Fruit fly (Drosophila melanogaster) whole organism, adult: ENCODE measurements around the gene Recs1.

ENCODE experiments used
- CG11617 ChIP-seq: fragments of 200-800 bp; sonication (Bioruptor generic); optimal IDR thresholded peaks from 2 replicates; lab custom pipeline; 2017; ENCODE audit warnings: mild to moderate bottlenecking, missing biosample characterization, missing genetic modification reagents, missing genetic modification characterization
- CG12768 ChIP-seq: fragments of 200-800 bp; sonication (Bioruptor generic); optimal IDR thresholded peaks from 2 replicates; lab custom pipeline; 2017; ENCODE audit warnings: missing biosample characterization, missing genetic modification characterization, mild to moderate bottlenecking, moderate library complexity, missing genetic modification reagents
- CG14711 ChIP-seq: fragments of 200-800 bp; sonication (Bioruptor generic); optimal IDR thresholded peaks from 2 replicates; lab custom pipeline; 2018; ENCODE audit warnings: missing biosample characterization, mild to moderate bottlenecking, missing genetic modification characterization, moderate library complexity
- CG1620 ChIP-seq: fragments of 200-800 bp; sonication (Bioruptor generic); optimal IDR thresholded peaks from 2 replicates; lab custom pipeline; 2016; ENCODE audit warnings: missing biosample characterization, missing genetic modification characterization
- CG33017 ChIP-seq: fragments of 200-800 bp; sonication (Bioruptor generic); optimal IDR thresholded peaks from 2 replicates; lab custom pipeline; 2018; ENCODE audit warnings: missing biosample characterization, mild to moderate bottlenecking, missing genetic modification characterization, moderate library complexity
- CG5204 ChIP-seq: fragments of 200-800 bp; sonication (Bioruptor generic); optimal IDR thresholded peaks from 2 replicates; lab custom pipeline; 2016; ENCODE audit warnings: missing biosample characterization, missing genetic modification characterization
- CG7045 ChIP-seq: fragments of 200-800 bp; sonication (Bioruptor generic); optimal IDR thresholded peaks from 2 replicates; lab custom pipeline; 2017; ENCODE audit warnings: missing biosample characterization, mild to moderate bottlenecking, missing genetic modification characterization
- CG7101 ChIP-seq: fragments of 200-800 bp; sonication (Bioruptor generic); optimal IDR thresholded peaks from 2 replicates; lab custom pipeline; 2018; ENCODE audit warnings: missing biosample characterization, mild to moderate bottlenecking, missing genetic modification characterization, moderate library complexity
- Clk ChIP-seq: fragments of 200-800 bp; sonication (Bioruptor generic); optimal IDR thresholded peaks from 2 replicates; lab custom pipeline; 2017; ENCODE audit warnings: missing biosample characterization, missing genetic modification characterization
- Crg-1 ChIP-seq: fragments of 200-800 bp; sonication (Bioruptor generic); optimal IDR thresholded peaks from 2 replicates; lab custom pipeline; 2016; ENCODE audit warnings: missing biosample characterization, missing genetic modification characterization
- Hr96 ChIP-seq: fragments of 200-800 bp; sonication (Bioruptor generic); optimal IDR thresholded peaks from 2 replicates; lab custom pipeline; 2016; ENCODE audit warnings: missing biosample characterization, missing genetic modification characterization
- Mnt ChIP-seq: fragments of 200-800 bp; sonication (Bioruptor generic); optimal IDR thresholded peaks from 2 replicates; lab custom pipeline; 2016; ENCODE audit warnings: missing biosample characterization, mild to moderate bottlenecking, missing genetic modification characterization
- bab1 ChIP-seq: fragments of 200-800 bp; sonication (Bioruptor generic); optimal IDR thresholded peaks from 3 replicates; lab custom pipeline; 2019; ENCODE audit warnings: missing biosample characterization, mild to moderate bottlenecking, missing genetic modification characterization, moderate library complexity
- cic ChIP-seq: fragments of 200-800 bp; sonication (Bioruptor generic); optimal IDR thresholded peaks from 2 replicates; lab custom pipeline; 2017; ENCODE audit warnings: missing biosample characterization, mild to moderate bottlenecking, missing genetic modification characterization, moderate library complexity
- cnc ChIP-seq, 2 experiments: fragments of >200 bp; optimal IDR thresholded peaks; 2 replicates each; lab custom pipeline; 2017
- kay ChIP-seq: fragments of 200-800 bp; sonication (Bioruptor generic); peaks from one replicate; lab custom pipeline; 2016; ENCODE audit warnings: missing biosample characterization, missing genetic modification characterization, borderline replicate concordance
- ovo ChIP-seq: fragments of 200-800 bp; sonication (Bioruptor generic); optimal IDR thresholded peaks from 2 replicates; lab custom pipeline; 2016; ENCODE audit warnings: missing biosample characterization, missing genetic modification characterization
- pad ChIP-seq: fragments of 200-800 bp; sonication (Bioruptor generic); optimal IDR thresholded peaks from 3 replicates; lab custom pipeline; 2017; ENCODE audit warnings: missing biosample characterization, missing genetic modification characterization, mild to moderate bottlenecking, moderate library complexity, missing genetic modification reagents
- toe ChIP-seq: fragments of 200-800 bp; sonication (Bioruptor generic); optimal IDR thresholded peaks from 2 replicates; lab custom pipeline; 2016; ENCODE audit warnings: missing biosample characterization, missing genetic modification characterization

Gene Recs1

DNA sequence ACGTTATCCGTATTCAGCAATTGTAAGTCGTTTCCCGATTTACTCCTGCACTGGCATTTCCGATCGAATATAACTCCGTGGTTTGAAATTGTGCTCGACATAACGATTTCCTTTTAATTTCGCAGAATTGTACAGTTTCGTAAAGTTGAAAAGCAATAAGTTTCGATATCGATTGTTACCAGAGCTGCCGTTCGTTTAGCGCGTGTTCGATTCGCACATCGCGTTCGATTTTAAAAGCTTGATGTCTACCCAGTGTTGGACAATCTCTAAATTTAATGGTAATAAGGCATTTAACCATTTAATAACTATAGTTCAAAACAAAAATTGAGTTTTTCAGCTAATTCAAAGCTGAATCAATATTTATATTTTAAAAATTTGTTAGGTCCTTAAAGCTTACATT, 41.6 kb downstream of the Recs1 start, which contains the start of gene CG14357:
Gene CG14357 (minus strand): TSS at position 101 of the 400 bp plus-strand sequence.
- no peak for TF ChIP-seq CG11617
- TF ChIP-seq CG7101 (tag; lab: Kevin White, UChicago): no peak
- no peak for TF ChIP-seq cic (GFP tag; lab: Kevin White, UChicago)
- TF ChIP-seq Mnt (GFP tag; lab: Kevin White, UChicago): no peak
- no peak for TF ChIP-seq Hr96
- no peak for TF ChIP-seq CG33017 (tag; lab: Kevin White, UChicago)
- TF ChIP-seq Clk (GFP tag; lab: Kevin White, UChicago): no peak
- no peak for TF ChIP-seq CG5204 (GFP tag; lab: Kevin White, UChicago)
- no peak for TF ChIP-seq ovo (GFP tag; lab: Kevin White, UChicago)
- TF ChIP-seq CG12768 (GFP tag; lab: Kevin White, UChicago): no peak
- TF ChIP-seq bab1 (GFP tag; lab: Kevin White, UChicago): no peak
- no peak for TF ChIP-seq CG14711 (tag; lab: Kevin White, UChicago)

- TF ChIP-seq CG11617 (no peak), pad (no peak), CG14711 (tag; lab: Kevin White, UChicago) (no peak), cic (GFP tag; lab: Kevin White, UChicago) (no peak), kay (GFP tag; lab: Kevin White, UChicago) (no peak), Mnt (GFP tag; lab: Kevin White, UChicago) (no peak), toe (no peak), Hr96 (no peak), cnc (optimal IDR thresholded peaks at IDR 0.05; lab: Kevin White, UChicago) (no peak), CG1620 (GFP tag; lab: Kevin White, UChicago) (no peak), CG33017 (tag; lab: Kevin White, UChicago) (no peak), CG7101 (tag; lab: Kevin White, UChicago) (no peak), Clk (GFP tag; lab: Kevin White, UChicago) (no peak), CG5204 (GFP tag; lab: Kevin White, UChicago) (no peak), CG12768 (GFP tag; lab: Kevin White, UChicago) (no peak), CG7045 (GFP tag; lab: Kevin White, UChicago) (no peak), bab1 (GFP tag; lab: Kevin White, UChicago) (no peak), ovo (GFP tag; lab: Kevin White, UChicago) (no peak)
Measured at dm6 chr3R:14109145-14109544, 44.5 kb downstream of the Recs1 start, which contains the start of gene Or88a. Or88a (plus strand) TSS chr3R:14109445.

DNA sequence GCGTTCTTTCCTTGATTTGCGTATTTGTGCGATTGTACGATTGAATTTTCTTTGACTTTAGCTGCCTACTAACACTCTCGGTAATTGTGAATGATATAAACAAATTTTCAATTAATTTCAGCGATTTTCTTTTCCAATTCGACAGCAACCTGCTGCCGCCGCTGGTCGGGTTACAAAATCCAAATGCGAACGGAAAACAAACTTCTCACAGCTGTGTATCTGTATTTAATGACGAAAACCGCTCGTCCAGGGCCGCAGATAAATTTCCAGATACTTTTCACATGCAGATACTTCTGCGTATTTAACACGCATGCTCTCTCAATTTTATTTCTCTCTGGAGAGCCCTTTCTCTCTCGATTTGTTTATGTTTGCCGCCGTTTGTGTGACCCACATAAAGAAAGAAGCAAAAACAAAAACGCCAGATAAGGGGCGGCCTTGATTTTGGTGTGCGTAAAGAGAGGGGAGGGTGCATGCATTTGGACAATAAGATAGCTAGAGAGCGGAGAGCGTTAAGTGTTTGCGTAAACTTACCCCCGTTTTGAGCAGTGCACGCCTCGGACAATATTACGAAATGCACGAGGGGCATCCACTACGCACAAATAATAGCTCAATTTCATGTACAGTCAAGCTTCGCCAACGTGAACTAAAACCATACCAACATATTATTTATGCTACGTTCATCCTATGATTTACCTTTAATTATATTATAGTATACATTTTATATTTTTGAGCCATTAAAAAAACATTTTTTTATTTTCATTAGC, 45.3 kb downstream of the Recs1 start, which contains the start of gene CG12402:
Gene CG12402 (minus strand): TSS at position 164 of the 764 bp plus-strand sequence.
- TF ChIP-seq CG33017 (tag; lab: Kevin White, UChicago): peak; percentile 14
- TF ChIP-seq CG7045 (GFP tag; lab: Kevin White, UChicago): peak; percentile 41
- TF ChIP-seq pad: peak; percentile 43
- TF ChIP-seq cic (GFP tag; lab: Kevin White, UChicago): peak; percentile 3
- no peak for TF ChIP-seq Crg-1

- no peak for TF ChIP-seq toe
- TF ChIP-seq CG12768 (GFP tag; lab: Kevin White, UChicago): no peak
- no peak for TF ChIP-seq cnc (optimal IDR thresholded peaks at IDR 0.05; lab: Kevin White, UChicago)
- TF ChIP-seq CG11617: no peak
- no peak for TF ChIP-seq kay (GFP tag; lab: Kevin White, UChicago)
- TF ChIP-seq Hr96: no peak
- TF ChIP-seq pad: no peak
- no peak for TF ChIP-seq bab1 (GFP tag; lab: Kevin White, UChicago)
Measured at dm6 chr3R:14107597-14107996, 46.0 kb downstream of the Recs1 start.

DNA sequence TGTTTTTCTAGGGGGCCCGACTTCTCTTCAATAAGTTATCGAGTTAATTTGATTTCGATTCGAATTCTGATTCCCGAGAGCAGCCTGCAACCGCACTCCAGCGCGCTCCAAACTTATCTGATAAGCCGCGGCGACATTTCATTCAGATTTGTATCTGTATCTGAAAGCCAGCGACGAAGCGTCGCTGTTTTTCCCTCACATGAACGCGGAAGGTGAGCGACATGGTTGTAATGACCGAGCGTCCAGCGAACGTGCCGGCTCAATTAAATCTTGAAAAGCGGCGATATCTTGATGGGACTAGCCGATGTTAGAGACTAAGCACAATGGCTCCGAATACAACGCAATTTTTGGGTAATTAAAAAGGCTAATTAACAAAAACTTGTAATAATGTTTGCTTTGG, 50.6 kb downstream of the Recs1 start, which contains the start of gene PK1-R:
Gene PK1-R (minus strand): TSS at position 101 of the 400 bp plus-strand sequence.
- TF ChIP-seq cic (GFP tag; lab: Kevin White, UChicago): no peak
- TF ChIP-seq cnc (optimal IDR thresholded peaks at IDR 0.05; lab: Kevin White, UChicago): no peak
- no peak for TF ChIP-seq bab1 (GFP tag; lab: Kevin White, UChicago)
- TF ChIP-seq toe: no peak
- no peak for TF ChIP-seq CG14711 (tag; lab: Kevin White, UChicago)
- no peak for TF ChIP-seq Crg-1
- no peak for TF ChIP-seq Clk (GFP tag; lab: Kevin White, UChicago)
- no peak for TF ChIP-seq CG11617
- no peak for TF ChIP-seq kay (GFP tag; lab: Kevin White, UChicago)
- no peak for TF ChIP-seq CG33017 (tag; lab: Kevin White, UChicago)
- no peak for TF ChIP-seq CG7101 (tag; lab: Kevin White, UChicago)
